Fruit fly (Drosophila melanogaster): ENCODE results near the gene CG43155.

CG43155 gene

dm6 chrX:11451027-11451572 lies 8.5 kb upstream of the CG43155 start (continued):
- TF ChIP-seq CG13624 (GFP tag; optimal IDR thresholded peaks at IDR 0.05): peak; percentile 54
- peak; percentile 7 for TF ChIP-seq CG8944 (GFP tag; optimal IDR thresholded peaks at IDR 0.05)
- TF ChIP-seq Poxn (GFP tag; IDR thresholded peaks at IDR 0.05): no peak
- peak; percentile 21 for TF ChIP-seq tin (GFP tag; optimal IDR thresholded peaks at IDR 0.05)
- no peak for TF ChIP-seq nerfin-1 (tag; optimal IDR thresholded peaks at IDR 0.05)
- peak; percentile 36; the same call in 1 of the 2 replicates for TF ChIP-seq gsb (GFP tag; IDR thresholded peaks at IDR 0.05)
- TF ChIP-seq CG11085 (GFP tag; IDR thresholded peaks at IDR 0.05): peak; percentile 60; the same call in 1 of the 2 replicates
- no peak for TF ChIP-seq jigr1 (GFP tag; IDR thresholded peaks at IDR 0.05)
- TF ChIP-seq CG34376 (GFP tag; optimal IDR thresholded peaks at IDR 0.05): no peak
- peak; percentile 43 for TF ChIP-seq CG2712 (tag; optimal IDR thresholded peaks at IDR 0.05)
- no peak for TF ChIP-seq hth (optimal IDR thresholded peaks at IDR 0.05)
- TF ChIP-seq maf-S (GFP tag; optimal IDR thresholded peaks at IDR 0.05): peak; percentile 38
- TF ChIP-seq CG4328 (GFP tag; optimal IDR thresholded peaks at IDR 0.05): no peak
- TF ChIP-seq gt (GFP tag; IDR thresholded peaks at IDR 0.05): no peak
- no peak for TF ChIP-seq tx (GFP tag; optimal IDR thresholded peaks at IDR 0.05)
- no peak for TF ChIP-seq Dref (GFP tag; IDR thresholded peaks at IDR 0.05)
- TF ChIP-seq CG4424 (GFP tag; optimal IDR thresholded peaks at IDR 0.05): peak; percentile 6
- no peak for TF ChIP-seq ara (GFP tag; IDR thresholded peaks at IDR 0.05)
- no peak for TF ChIP-seq CG30431 (GFP tag; optimal IDR thresholded peaks at IDR 0.05)
- TF ChIP-seq row (GFP tag; IDR thresholded peaks at IDR 0.05): peak; percentile 64
- peak; percentile 82 for TF ChIP-seq dysf (GFP tag; IDR thresholded peaks at IDR 0.05)
- no peak for TF ChIP-seq Opbp (GFP tag; IDR thresholded peaks at IDR 0.05; ENCODE audit: partially characterized antibody)
- peak; percentile 27 to 65 for TF ChIP-seq Hr51 (GFP tag; optimal IDR thresholded peaks at IDR 0.05)
- no peak for TF ChIP-seq CG14710 (tag; optimal IDR thresholded peaks at IDR 0.05)
- no peak for TF ChIP-seq Gsc (GFP tag; IDR thresholded peaks at IDR 0.05)
- TF ChIP-seq shn (GFP tag; optimal IDR thresholded peaks at IDR 0.05): no peak
- TF ChIP-seq bigmax (GFP tag; optimal IDR thresholded peaks at IDR 0.05): no peak
- no peak for TF ChIP-seq CG17802 (tag; optimal IDR thresholded peaks at IDR 0.05)
- TF ChIP-seq prd (optimal IDR thresholded peaks at IDR 0.05): no peak
- TF ChIP-seq prd (GFP tag; IDR thresholded peaks at IDR 0.05): peak; percentile 75
- TF ChIP-seq tio (GFP tag; optimal IDR thresholded peaks at IDR 0.05): peak; percentile 31
- peak; percentile 46 for TF ChIP-seq fd3F (GFP tag; optimal IDR thresholded peaks at IDR 0.05)
- no peak for TF ChIP-seq Hey (tag; optimal IDR thresholded peaks at IDR 0.05)
- peak; percentile 43; the same call in 1 of the 2 replicates for TF ChIP-seq E2f1 (GFP tag; IDR thresholded peaks at IDR 0.05)
- TF ChIP-seq schlank (tag; optimal IDR thresholded peaks at IDR 0.05): no peak
- TF ChIP-seq Ets97D (GFP tag; optimal IDR thresholded peaks at IDR 0.05): no peak
- no peak for TF ChIP-seq z (GFP tag; IDR thresholded peaks at IDR 0.05)
- no peak for TF ChIP-seq oc (tag; optimal IDR thresholded peaks at IDR 0.05)
- peak in 1 of 2 experiments; percentile 42 for TF ChIP-seq Eip74EF (GFP tag; optimal IDR thresholded peaks at IDR 0.05)
- no peak for TF ChIP-seq Tbp (GFP tag; optimal IDR thresholded peaks at IDR 0.05)
- TF ChIP-seq Deaf1 (tag; optimal IDR thresholded peaks at IDR 0.05): no peak
- no peak for TF ChIP-seq CG9727 (GFP tag; optimal IDR thresholded peaks at IDR 0.05)
- TF ChIP-seq Atf-2 (GFP tag; optimal IDR thresholded peaks at IDR 0.05): no peak
- no peak for TF ChIP-seq CTCF (GFP tag; optimal IDR thresholded peaks at IDR 0.05)
- peak; percentile 35 for TF ChIP-seq CG15514 (GFP tag; optimal IDR thresholded peaks at IDR 0.05)
- peak; percentile 64 for TF ChIP-seq CG15269 (tag; optimal IDR thresholded peaks at IDR 0.05)
- no peak for TF ChIP-seq CG14965 (GFP tag; optimal IDR thresholded peaks at IDR 0.05; ENCODE audit: borderline replicate concordance)
- peak; percentile 1 for TF ChIP-seq CG3163 (GFP tag; optimal IDR thresholded peaks at IDR 0.05)
- peak; percentile 73 for TF ChIP-seq CG32532 (GFP tag; IDR thresholded peaks at IDR 0.05)
- TF ChIP-seq Bgb (GFP tag; IDR thresholded peaks at IDR 0.05; ENCODE audit: partially characterized antibody): no peak
- no peak for TF ChIP-seq fd102C (GFP tag; optimal IDR thresholded peaks at IDR 0.05)
- TF ChIP-seq CG12942 (GFP tag; optimal IDR thresholded peaks at IDR 0.05): no peak
